Fruit fly (Drosophila melanogaster) whole organism, embryonic: Measurements from ENCODE around the gene MAGE.

Experiments
- Bteb2 ChIP-seq: fragments of 200-800 bp; sonication (Bioruptor generic); optimal IDR thresholded peaks from 2 replicates; lab custom pipeline; 2016; ENCODE audit warnings: missing biosample characterization, missing genetic modification characterization
- CG10462 ChIP-seq: fragments of 200-800 bp; sonication (Bioruptor generic); optimal IDR thresholded peaks from 2 replicates; lab custom pipeline; 2016; ENCODE audit warnings: missing biosample characterization, missing genetic modification characterization
- CG11695 ChIP-seq: fragments of 200-800 bp; sonication (Bioruptor generic); IDR thresholded peaks from 3 replicates; pipeline ENCODE4 v1.3.6; 2022; ENCODE audit warnings: missing biosample characterization, missing genetic modification characterization
- CG12219 ChIP-seq: fragments of 200-800 bp; sonication (Bioruptor generic); optimal IDR thresholded peaks from 3 replicates; lab custom pipeline; 2018; ENCODE audit warnings: missing biosample characterization, mild to moderate bottlenecking, missing genetic modification characterization
- CG13424 ChIP-seq: fragments of 200-800 bp; sonication (Bioruptor generic); optimal IDR thresholded peaks from 2 replicates; lab custom pipeline; 2019; ENCODE audit warnings: missing biosample characterization, mild to moderate bottlenecking, missing genetic modification characterization, moderate library complexity
- CG1647 ChIP-seq: fragments of 200-800 bp; sonication (Bioruptor generic); optimal IDR thresholded peaks from 3 replicates; lab custom pipeline; 2016; ENCODE audit warnings: missing biosample characterization, missing genetic modification characterization
- CG17385 ChIP-seq: fragments of 200-800 bp; sonication (Bioruptor generic); optimal IDR thresholded peaks from 3 replicates; lab custom pipeline; 2018; ENCODE audit warnings: missing biosample characterization, mild to moderate bottlenecking, missing genetic modification characterization
- CG2129 ChIP-seq: fragments of 200-800 bp; sonication (Bioruptor generic); IDR thresholded peaks from 2 replicates; pipeline ENCODE4 v1.3.6; 2022; ENCODE audit warnings: missing biosample characterization, missing genetic modification characterization; ENCODE audit not compliant: partially characterized antibody
- CG31388 ChIP-seq: fragments of 200-800 bp; sonication (Bioruptor generic); optimal IDR thresholded peaks from 2 replicates; lab custom pipeline; 2016; ENCODE audit warnings: missing biosample characterization, missing genetic modification characterization
- CG3281 ChIP-seq: fragments of 200-800 bp; sonication (Bioruptor generic); optimal IDR thresholded peaks from 3 replicates; lab custom pipeline; 2017; ENCODE audit warnings: missing biosample characterization, mild to moderate bottlenecking, missing genetic modification characterization
- CG33213 ChIP-seq: fragments of 200-800 bp; sonication (Bioruptor generic); optimal IDR thresholded peaks from 3 replicates; lab custom pipeline; 2016; ENCODE audit warnings: missing biosample characterization, missing genetic modification characterization
- CG3407 ChIP-seq: fragments of 200-800 bp; sonication (Bioruptor generic); optimal IDR thresholded peaks from 2 replicates; lab custom pipeline; 2018; ENCODE audit warnings: missing biosample characterization, mild to moderate bottlenecking, missing genetic modification characterization
- CG8290 ChIP-seq, 3 experiments: fragments of 200-800 bp; sonication (Bioruptor generic); optimal IDR thresholded peaks; 2 replicates each; lab custom pipeline; 2016 to 2019; ENCODE audit warnings: missing biosample characterization in 3 of 3, missing genetic modification characterization in 3 of 3, mild to moderate bottlenecking in 2 of 3, moderate library complexity in 1 of 3
- CG8359 ChIP-seq: fragments of 200-800 bp; sonication (Bioruptor generic); optimal IDR thresholded peaks from 2 replicates; lab custom pipeline; 2017; ENCODE audit warnings: missing biosample characterization, mild to moderate bottlenecking, missing genetic modification characterization, borderline replicate concordance
- Dll ChIP-seq: fragments of 200-800 bp; sonication (Bioruptor generic); IDR thresholded peaks from 4 replicates; pipeline ENCODE4 v1.3.6; 2022; ENCODE audit warnings: missing biosample characterization, missing genetic modification characterization; ENCODE audit not compliant: partially characterized antibody
- Elba2 ChIP-seq: fragments of 200-800 bp; sonication (Bioruptor generic); optimal IDR thresholded peaks from 3 replicates; lab custom pipeline; 2016; ENCODE audit warnings: missing biosample characterization, missing genetic modification characterization
- Ets97D ChIP-seq: fragments of 200-800 bp; sonication (Bioruptor generic); optimal IDR thresholded peaks from 3 replicates; lab custom pipeline; 2016; ENCODE audit warnings: missing biosample characterization, missing genetic modification characterization
- H2.0 ChIP-seq: fragments of 200-800 bp; sonication (Bioruptor generic); IDR thresholded peaks from 2 replicates; pipeline ENCODE4 v1.3.6; 2022; ENCODE audit warnings: missing biosample characterization, missing genetic modification characterization
- HmgD ChIP-seq: fragments of 200-800 bp; sonication (Bioruptor generic); optimal IDR thresholded peaks from 3 replicates; lab custom pipeline; 2016; ENCODE audit warnings: missing biosample characterization, missing genetic modification characterization
- Hr51 ChIP-seq, 2 experiments: fragments of 200-800 bp; sonication (Bioruptor generic); optimal IDR thresholded peaks; 2 replicates in 1 of 2; 3 replicates in 1 of 2; lab custom pipeline; 2016 to 2018; ENCODE audit warnings: missing biosample characterization in 2 of 2, missing genetic modification characterization in 2 of 2, mild to moderate bottlenecking in 1 of 2, moderate library complexity in 1 of 2
- Hr78 ChIP-seq, 2 experiments: fragments of 200-800 bp in 1 of 2; fragments of >200 bp in 1 of 2; sonication (Bioruptor generic) in 1 of 2; optimal IDR thresholded peaks; 2 replicates each; lab custom pipeline; 2017 to 2019; ENCODE audit warnings: missing biosample characterization in 2 of 2, missing genetic modification characterization in 2 of 2, mild to moderate bottlenecking in 1 of 2, moderate library complexity in 1 of 2
- Kr ChIP-seq: fragments of 200-800 bp; sonication (Bioruptor generic); optimal IDR thresholded peaks from 2 replicates; lab custom pipeline; 2017; ENCODE audit warnings: missing biosample characterization, mild to moderate bottlenecking, missing genetic modification characterization
- Pdp1 ChIP-seq, 2 experiments: fragments of 200-800 bp; sonication (Bioruptor generic); optimal IDR thresholded peaks; 3 replicates each; lab custom pipeline; 2016; ENCODE audit warnings: missing biosample characterization in 2 of 2, missing genetic modification characterization in 2 of 2, mild to moderate bottlenecking in 1 of 2, moderate library complexity in 1 of 2
- Ptx1 ChIP-seq: fragments of 200-800 bp; sonication (Bioruptor generic); IDR thresholded peaks from 2 replicates; pipeline ENCODE4 v1.3.6; 2022; ENCODE audit warnings: missing biosample characterization, missing genetic modification characterization
- Trl ChIP-seq, 3 experiments: fragments of >200 bp in 2 of 3; fragments of 200-800 bp in 1 of 3; sonication (Bioruptor generic) in 1 of 3; optimal IDR thresholded peaks; 2 replicates in 1 of 3; 3 replicates in 2 of 3; lab custom pipeline; 2016 to 2017; ENCODE audit warnings: missing biosample characterization in 1 of 3, missing genetic modification characterization in 1 of 3
- ara ChIP-seq: fragments of 200-800 bp; sonication (Bioruptor generic); IDR thresholded peaks from 2 replicates; pipeline ENCODE4 v1.3.6; 2022; ENCODE audit warnings: missing biosample characterization, missing genetic modification characterization
- bsh ChIP-seq, 2 experiments: fragments of 200-800 bp; sonication (Bioruptor generic); optimal IDR thresholded peaks; 2 replicates each; lab custom pipeline; 2017 to 2018; ENCODE audit warnings: mild to moderate bottlenecking in 2 of 2, missing biosample characterization in 2 of 2, missing genetic modification characterization in 2 of 2, moderate library complexity in 1 of 2
- chn ChIP-seq: fragments of 200-800 bp; sonication (Bioruptor generic); optimal IDR thresholded peaks from 2 replicates; lab custom pipeline; 2016; ENCODE audit warnings: missing biosample characterization, missing genetic modification characterization
- ci ChIP-seq: fragments of 200-800 bp; sonication (Bioruptor generic); IDR thresholded peaks from 3 replicates; pipeline ENCODE4 v1.3.6; 2022; ENCODE audit warnings: missing biosample characterization, missing genetic modification characterization
- crol ChIP-seq: fragments of 200-800 bp; sonication (Bioruptor generic); IDR thresholded peaks from 2 replicates; pipeline ENCODE4 v1.3.6; 2022; ENCODE audit warnings: missing biosample characterization, missing genetic modification characterization
- dati ChIP-seq: fragments of 200-800 bp; sonication (Bioruptor generic); IDR thresholded peaks from 2 replicates; pipeline ENCODE4 v1.3.6; 2022; ENCODE audit warnings: missing biosample characterization, missing genetic modification characterization
- hth ChIP-seq: fragments of >200 bp; optimal IDR thresholded peaks from 2 replicates; lab custom pipeline; 2017; ENCODE audit warnings: inconsistent platforms
- lbe ChIP-seq: fragments of 200-800 bp; sonication (Bioruptor generic); optimal IDR thresholded peaks from 2 replicates; lab custom pipeline; 2016; ENCODE audit warnings: missing biosample characterization, mild to moderate bottlenecking, missing genetic modification characterization
- lola ChIP-seq, 3 experiments: fragments of >200 bp in 2 of 3; fragments of 200-800 bp in 1 of 3; sonication (Bioruptor generic) in 1 of 3; optimal IDR thresholded peaks; 2 replicates each; lab custom pipeline; 2017 to 2019; ENCODE audit warnings: missing biosample characterization in 3 of 3, missing genetic modification characterization in 3 of 3, mild to moderate bottlenecking in 1 of 3, moderate library complexity in 1 of 3
- lov ChIP-seq, 2 experiments: fragments of 200-800 bp in 1 of 2; fragments of >200 bp in 1 of 2; sonication (Bioruptor generic) in 1 of 2; IDR thresholded peaks in 1 of 2; optimal IDR thresholded peaks in 1 of 2; 2 replicates in 1 of 2; 3 replicates in 1 of 2; pipeline versions ENCODE4 v1.3.6 to Lab custom; 2017 to 2022; ENCODE audit warnings: missing biosample characterization in 1 of 2, missing genetic modification characterization in 1 of 2
- nom ChIP-seq: fragments of 200-800 bp; sonication (Bioruptor generic); optimal IDR thresholded peaks from 2 replicates; lab custom pipeline; 2017; ENCODE audit warnings: missing biosample characterization, missing genetic modification characterization, mild to moderate bottlenecking, moderate library complexity, missing genetic modification reagents
- prd ChIP-seq, 3 experiments: fragments of >200 bp in 2 of 3; fragments of 200-800 bp in 1 of 3; sonication (Bioruptor generic) in 1 of 3; optimal IDR thresholded peaks in 2 of 3; IDR thresholded peaks in 1 of 3; 2 replicates in 2 of 3; 3 replicates in 1 of 3; pipeline versions ENCODE4 v1.3.6 to Lab custom; 2017 to 2022; ENCODE audit warnings: missing biosample characterization in 1 of 3, missing genetic modification characterization in 1 of 3
- pros ChIP-seq: fragments of 200-800 bp; sonication (Bioruptor generic); optimal IDR thresholded peaks from 3 replicates; lab custom pipeline; 2019; ENCODE audit warnings: missing biosample characterization, mild to moderate bottlenecking, missing genetic modification characterization, moderate library complexity
- stc ChIP-seq: fragments of 200-800 bp; sonication (Bioruptor generic); IDR thresholded peaks from 2 replicates; pipeline ENCODE4 v1.3.6; 2022; ENCODE audit warnings: missing biosample characterization, missing genetic modification characterization
- tap ChIP-seq: fragments of 200-800 bp; optimal IDR thresholded peaks from 3 replicates; lab custom pipeline; 2019; ENCODE audit warnings: missing biosample characterization, mild to moderate bottlenecking, missing genetic modification characterization, moderate library complexity
- trem ChIP-seq: fragments of 200-800 bp; optimal IDR thresholded peaks from 3 replicates; lab custom pipeline; 2019; ENCODE audit warnings: missing biosample characterization, mild to moderate bottlenecking, missing genetic modification characterization, moderate library complexity
- trh ChIP-seq: fragments of 200-800 bp; sonication (Bioruptor generic); optimal IDR thresholded peaks from 2 replicates; lab custom pipeline; 2016; ENCODE audit warnings: missing biosample characterization, missing genetic modification characterization
- twi ChIP-seq: fragments of 200-800 bp; optimal IDR thresholded peaks from 2 replicates; lab custom pipeline; 2019; ENCODE audit warnings: missing biosample characterization, mild to moderate bottlenecking, missing genetic modification characterization, moderate library complexity
- unc-4 ChIP-seq: fragments of 200-800 bp; sonication (Bioruptor generic); IDR thresholded peaks from 2 replicates; pipeline ENCODE4 v1.3.6; 2022; ENCODE audit warnings: missing biosample characterization, missing genetic modification characterization; ENCODE audit not compliant: partially characterized antibody
- zen ChIP-seq: fragments of 200-800 bp; sonication (Bioruptor generic); optimal IDR thresholded peaks from 3 replicates; lab custom pipeline; 2018; ENCODE audit warnings: missing biosample characterization, mild to moderate bottlenecking, missing genetic modification characterization, moderate library complexity

Gene MAGE

dm6 chr3R:7109760-7110303 lies 45.1 kb downstream of the MAGE start (continued):
- TF ChIP-seq crol (GFP tag; lab: Robert Waterston, UW), result peak; percentile 12; the same call in 1 of the 2 replicates
- no peak for TF ChIP-seq CG12219 (GFP tag; lab: Kevin White, UChicago)
- TF ChIP-seq ara (GFP tag; lab: Robert Waterston, UW), result no peak
- TF ChIP-seq lola (GFP tag; optimal IDR thresholded peaks at IDR 0.05; lab: Kevin White, UChicago), result no peak
- no peak; the same call in 1 of the 2 replicates for TF ChIP-seq dati (GFP tag; lab: Robert Waterston, UW)
- TF ChIP-seq hth (lab: Kevin White, UChicago), result no peak
- peak; percentile 81 to 96 for TF ChIP-seq Trl (optimal IDR thresholded peaks at IDR 0.05; lab: Kevin White, UChicago)
- TF ChIP-seq Trl (GFP tag; optimal IDR thresholded peaks at IDR 0.05; lab: Kevin White, UChicago), result no peak
- TF ChIP-seq tap, result no peak
- no peak for TF ChIP-seq prd (optimal IDR thresholded peaks at IDR 0.05; lab: Kevin White, UChicago)
- TF ChIP-seq prd (GFP tag; IDR thresholded peaks at IDR 0.05; lab: Robert Waterston, UW), result no peak
- TF ChIP-seq stc, result no peak
- TF ChIP-seq H2.0 (GFP tag; lab: Robert Waterston, UW), result no peak
- no peak for TF ChIP-seq CG11695 (GFP tag; lab: Robert Waterston, UW)
- peak; percentile 57 for TF ChIP-seq nom (GFP tag; lab: Kevin White, UChicago)
- no peak for TF ChIP-seq CG31388 (GFP tag; lab: Kevin White, UChicago)
- no peak for TF ChIP-seq Elba2 (GFP tag; lab: Kevin White, UChicago)
- TF ChIP-seq Hr51 (GFP tag; optimal IDR thresholded peaks at IDR 0.05; lab: Kevin White, UChicago), result no peak
- TF ChIP-seq lov (optimal IDR thresholded peaks at IDR 0.05; lab: Kevin White, UChicago), result no peak
- no peak for TF ChIP-seq lov (GFP tag; IDR thresholded peaks at IDR 0.05; lab: Robert Waterston, UW)
- no peak for TF ChIP-seq Ptx1 (GFP tag; lab: Robert Waterston, UW)
- TF ChIP-seq trh (GFP tag; lab: Kevin White, UChicago), result no peak
- TF ChIP-seq HmgD (GFP tag; lab: Kevin White, UChicago), result no peak
- TF ChIP-seq lbe, result no peak
- TF ChIP-seq CG13424 (tag; lab: Kevin White, UChicago), result no peak
- TF ChIP-seq trem (tag; lab: Kevin White, UChicago), result no peak
- TF ChIP-seq CG10462, result no peak
- no peak for TF ChIP-seq CG3407
- no peak for TF ChIP-seq Hr78 (GFP tag; optimal IDR thresholded peaks at IDR 0.05; lab: Kevin White, UChicago)
- peak; percentile 78 for TF ChIP-seq pros
- no peak for TF ChIP-seq CG1647 (GFP tag; lab: Kevin White, UChicago)
- peak; percentile 51; the same call in 2 of the 3 replicates for TF ChIP-seq ci (GFP tag; lab: Robert Waterston, UW)
- TF ChIP-seq Kr (GFP tag; lab: Kevin White, UChicago), result peak; percentile 31
- TF ChIP-seq zen (tag; lab: Kevin White, UChicago), result peak; percentile 43
- peak; percentile 70 for TF ChIP-seq CG17385 (GFP tag; lab: Kevin White, UChicago)
- TF ChIP-seq Pdp1 (GFP tag; optimal IDR thresholded peaks at IDR 0.05; lab: Kevin White, UChicago), result peak in 1 of 2 experiments; percentile 92
- no peak for TF ChIP-seq CG2129 (GFP tag; lab: Robert Waterston, UW)
- no peak for TF ChIP-seq Bteb2 (GFP tag; lab: Kevin White, UChicago)
- TF ChIP-seq twi, result no peak
- 0 out of 4 replicates have a peak, but pooled peaks have one; percentile 20 for TF ChIP-seq Dll (GFP tag; lab: Robert Waterston, UW)
- no peak for TF ChIP-seq unc-4 (GFP tag; lab: Robert Waterston, UW)
- TF ChIP-seq Ets97D (GFP tag; lab: Kevin White, UChicago), result no peak
- no peak for TF ChIP-seq CG3281 (GFP tag; lab: Kevin White, UChicago)
- peak; percentile 62 for TF ChIP-seq chn (GFP tag; lab: Kevin White, UChicago)
- TF ChIP-seq CG8359 (GFP tag; lab: Kevin White, UChicago), result no peak
- TF ChIP-seq bsh (GFP tag; optimal IDR thresholded peaks at IDR 0.05; lab: Kevin White, UChicago), result peak in 1 of 2 experiments; percentile 50
- TF ChIP-seq CG8290 (GFP tag; optimal IDR thresholded peaks at IDR 0.05; lab: Kevin White, UChicago), result no peak
- TF ChIP-seq CG8290 (tag; optimal IDR thresholded peaks at IDR 0.05; lab: Kevin White, UChicago), result no peak
- TF ChIP-seq CG33213 (GFP tag; lab: Kevin White, UChicago), result no peak
- TF ChIP-seq, all 482 proteins: peak for 30
